Worm (Caenorhabditis elegans) whole organism, L4 larva: ENCODE data around the gene szy-2.

Experiments used
- D1046.2 ChIP-seq: fragments of 200-800 bp; sonication (Bioruptor generic); IDR thresholded peaks from 2 replicates; pipeline ENCODE4 v1.3.6; 2022; ENCODE audit warnings: missing genetic modification characterization, missing compliant biosample characterization
- F26F4.8 ChIP-seq: fragments of 200-800 bp; sonication (Bioruptor generic); conservative IDR thresholded peaks from 2 replicates; pipeline ENCODE4 v1.3.6; 2022; ENCODE audit warnings: missing genetic modification characterization, missing compliant biosample characterization
- F37D6.2 ChIP-seq: sonication (generic microtip); optimal IDR thresholded peaks from 2 replicates; lab custom pipeline; 2016; ENCODE audit warnings: mild to moderate bottlenecking, missing genetic modification characterization, missing compliant biosample characterization
- R02D3.7 ChIP-seq: fragments of 150-350 bp; sonication (generic microtip); optimal IDR thresholded peaks from 3 replicates; lab custom pipeline; 2014; ENCODE audit warnings: missing biosample characterization, missing genetic modification characterization
- T20F7.1 ChIP-seq: fragments of 200-800 bp; sonication (Bioruptor generic); optimal IDR thresholded peaks from 2 replicates; lab custom pipeline; 2018; ENCODE audit warnings: mild to moderate bottlenecking, missing genetic modification characterization, missing compliant biosample characterization
- Y48G9A.11 ChIP-seq: fragments of 200-800 bp; sonication (Bioruptor generic); IDR thresholded peaks from 2 replicates; pipeline ENCODE4 v1.3.6; 2022; ENCODE audit warnings: missing genetic modification reagents, missing genetic modification characterization, missing compliant biosample characterization
- ZK337.2 ChIP-seq: fragments of 200-800 bp; sonication (Bioruptor generic); IDR thresholded peaks from 2 replicates; pipeline ENCODE4 v1.3.6; 2022; ENCODE audit warnings: missing genetic modification reagents, missing genetic modification characterization, missing compliant biosample characterization
- aly-2 ChIP-seq: sonication (generic microtip); optimal IDR thresholded peaks from 2 replicates; lab custom pipeline; 2018; ENCODE audit warnings: missing biosample characterization, missing genetic modification characterization
- arid-1 ChIP-seq: fragments of 200-800 bp; sonication (Bioruptor generic); conservative IDR thresholded peaks from 2 replicates; pipeline ENCODE4 v1.3.6; 2022; ENCODE audit warnings: missing genetic modification reagents, missing genetic modification characterization, missing compliant biosample characterization
- attf-4 ChIP-seq: sonication (generic microtip); optimal IDR thresholded peaks from 3 replicates; lab custom pipeline; 2017; ENCODE audit warnings: missing biosample characterization, missing genetic modification characterization
- ceh-28 ChIP-seq: fragments of 150-350 bp; optimal IDR thresholded peaks from 2 replicates; lab custom pipeline; 2014; ENCODE audit warnings: missing biosample characterization, missing genetic modification reagents, missing genetic modification characterization
- ceh-32 ChIP-seq: sonication (generic microtip); optimal IDR thresholded peaks from 2 replicates; lab custom pipeline; 2016; ENCODE audit warnings: mild to moderate bottlenecking, missing genetic modification characterization, missing compliant biosample characterization; ENCODE audit not compliant: poor library complexity
- ces-1 ChIP-seq: fragments of 150-350 bp; sonication (generic microtip); optimal IDR thresholded peaks from 4 replicates; lab custom pipeline; 2014; ENCODE audit warnings: missing biosample characterization, missing genetic modification reagents, missing genetic modification characterization
- cey-2 ChIP-seq: sonication (generic microtip); optimal IDR thresholded peaks from 3 replicates; lab custom pipeline; 2017; ENCODE audit warnings: missing genetic modification characterization, mild to moderate bottlenecking, missing compliant biosample characterization, antibody characterized with exemption, borderline replicate concordance; ENCODE audit not compliant: insufficient read depth
- ctbp-1 ChIP-seq: fragments of 200-800 bp; sonication (Bioruptor generic); IDR thresholded peaks from 2 replicates; pipeline ENCODE4 v1.3.6; 2022; ENCODE audit warnings: missing genetic modification reagents, missing genetic modification characterization, missing compliant biosample characterization
- dmd-6 ChIP-seq: fragments of 200-800 bp; sonication (Bioruptor generic); IDR thresholded peaks from 2 replicates; pipeline ENCODE4 v1.3.6; 2022; ENCODE audit warnings: missing genetic modification reagents, missing genetic modification characterization, missing compliant biosample characterization
- duxl-1 ChIP-seq: sonication (generic microtip); optimal IDR thresholded peaks from 2 replicates; lab custom pipeline; 2016; ENCODE audit warnings: mild to moderate bottlenecking, missing genetic modification characterization, moderate library complexity, missing compliant biosample characterization; ENCODE audit not compliant: poor library complexity
- dve-1 ChIP-seq: sonication (generic microtip); optimal IDR thresholded peaks from 2 replicates; lab custom pipeline; 2017; ENCODE audit warnings: antibody characterized with exemption, mild to moderate bottlenecking, missing genetic modification characterization, missing compliant biosample characterization; ENCODE audit not compliant: insufficient read depth
- egl-43 ChIP-seq: fragments of 200-800 bp; sonication (Bioruptor generic); IDR thresholded peaks from 2 replicates; pipeline ENCODE4 v1.3.6; 2022; ENCODE audit warnings: missing genetic modification reagents, missing genetic modification characterization, missing compliant biosample characterization
- fkh-10 ChIP-seq: fragments of 150-350 bp; optimal IDR thresholded peaks from 2 replicates; lab custom pipeline; 2014; ENCODE audit warnings: missing biosample characterization, missing genetic modification reagents, missing genetic modification characterization
- fos-1 ChIP-seq: fragments of 150-350 bp; optimal IDR thresholded peaks from 2 replicates; lab custom pipeline; 2014; ENCODE audit warnings: missing biosample characterization, missing genetic modification characterization
- gei-8 ChIP-seq: fragments of 200-800 bp; sonication (Bioruptor generic); optimal IDR thresholded peaks from 2 replicates; lab custom pipeline; 2018; ENCODE audit warnings: mild to moderate bottlenecking, missing genetic modification characterization, missing compliant biosample characterization
- hif-1 ChIP-seq, 2 experiments: sonication (generic microtip); optimal IDR thresholded peaks; 2 replicates each; lab custom pipeline; 2016 to 2017; ENCODE audit warnings: missing compliant biosample characterization in 2 of 2, missing genetic modification characterization in 2 of 2, missing genetic modification reagents in 2 of 2, missing genotype in 2 of 2, mild to moderate bottlenecking in 1 of 2
- hmg-1.1 ChIP-seq: fragments of 200-800 bp; sonication (Bioruptor generic); IDR thresholded peaks from 2 replicates; pipeline ENCODE4 v1.3.6; 2022; ENCODE audit warnings: missing genetic modification reagents, missing genetic modification characterization, missing compliant biosample characterization
- jun-1 ChIP-seq: fragments of 150-350 bp; optimal IDR thresholded peaks from 2 replicates; lab custom pipeline; 2014; ENCODE audit warnings: missing biosample characterization, missing genetic modification reagents, missing genetic modification characterization
- lin-13 ChIP-seq: fragments of 150-350 bp; optimal IDR thresholded peaks from 2 replicates; lab custom pipeline; 2014; ENCODE audit warnings: missing biosample characterization, missing genetic modification reagents, missing genetic modification characterization
- lir-3 ChIP-seq: sonication (generic microtip); optimal IDR thresholded peaks from 2 replicates; lab custom pipeline; 2016; ENCODE audit warnings: mild to moderate bottlenecking, missing genetic modification characterization, missing compliant biosample characterization
- lsy-2 ChIP-seq, 2 experiments: fragments of 150-350 bp in 1 of 2; sonication (generic microtip) in 1 of 2; optimal IDR thresholded peaks; 2 replicates each; lab custom pipeline; 2014 to 2017; ENCODE audit warnings: missing biosample characterization in 2 of 2, missing genetic modification characterization in 2 of 2
- madf-9 ChIP-seq: fragments of 200-800 bp; sonication (Bioruptor generic); conservative IDR thresholded peaks from 2 replicates; pipeline ENCODE4 v1.3.6; 2022; ENCODE audit warnings: missing genetic modification reagents, missing genetic modification characterization, missing compliant biosample characterization
- mdl-1 ChIP-seq, 2 experiments: fragments of 150-350 bp in 1 of 2; sonication (generic microtip) in 1 of 2; optimal IDR thresholded peaks; 2 replicates each; lab custom pipeline; 2014 to 2017; ENCODE audit warnings: missing biosample characterization in 2 of 2, missing genetic modification characterization in 2 of 2
- mdt-29 ChIP-seq: fragments of 200-800 bp; sonication (Bioruptor generic); IDR thresholded peaks from 2 replicates; pipeline ENCODE4 v1.3.6; 2022; ENCODE audit warnings: missing genetic modification reagents, missing genetic modification characterization, missing compliant biosample characterization
- mxl-3 ChIP-seq: fragments of 200-800 bp; sonication (Bioruptor generic); optimal IDR thresholded peaks from 2 replicates; lab custom pipeline; 2018; ENCODE audit warnings: mild to moderate bottlenecking, missing genetic modification characterization, missing compliant biosample characterization
- nhr-111 ChIP-seq: fragments of 200-800 bp; sonication (Bioruptor generic); optimal IDR thresholded peaks from 2 replicates; lab custom pipeline; 2018; ENCODE audit warnings: mild to moderate bottlenecking, missing genetic modification characterization, missing compliant biosample characterization
- nhr-237 ChIP-seq: sonication (generic microtip); optimal IDR thresholded peaks from 2 replicates; lab custom pipeline; 2017; ENCODE audit warnings: missing biosample characterization, missing genetic modification characterization
- nhr-25 ChIP-seq: sonication (generic microtip); optimal IDR thresholded peaks from 2 replicates; lab custom pipeline; 2017; ENCODE audit warnings: missing genetic modification characterization, mild to moderate bottlenecking, missing compliant biosample characterization, antibody characterized with exemption, moderate library complexity, borderline replicate concordance; ENCODE audit not compliant: insufficient read depth
- nhr-28 ChIP-seq: fragments of 150-350 bp; optimal IDR thresholded peaks from 2 replicates; lab custom pipeline; 2014; ENCODE audit warnings: missing biosample characterization, missing genetic modification characterization
- nhr-41 ChIP-seq: fragments of 200-800 bp; sonication (Bioruptor generic); IDR thresholded peaks from 2 replicates; pipeline ENCODE4 v1.3.6; 2022; ENCODE audit warnings: missing genetic modification reagents, missing genetic modification characterization, missing compliant biosample characterization
- nhr-48 ChIP-seq: sonication (generic microtip); optimal IDR thresholded peaks from 2 replicates; lab custom pipeline; 2016; ENCODE audit warnings: mild to moderate bottlenecking, missing genetic modification characterization, missing compliant biosample characterization
- nhr-77 ChIP-seq: fragments of 150-350 bp; optimal IDR thresholded peaks from 2 replicates; lab custom pipeline; 2014; ENCODE audit warnings: missing biosample characterization, missing genetic modification characterization
- php-3 ChIP-seq: fragments of 200-800 bp; sonication (Bioruptor generic); IDR thresholded peaks from 2 replicates; pipeline ENCODE4 v1.3.6; 2022; ENCODE audit warnings: missing genetic modification reagents, missing genetic modification characterization, missing compliant biosample characterization
- rbr-2 ChIP-seq: sonication (generic microtip); optimal IDR thresholded peaks from 2 replicates; lab custom pipeline; 2016; ENCODE audit warnings: missing genotype, missing genetic modification characterization, missing compliant biosample characterization
- saeg-2 ChIP-seq: fragments of 200-800 bp; sonication (Bioruptor generic); IDR thresholded peaks from 2 replicates; pipeline ENCODE4 v1.3.6; 2022; ENCODE audit warnings: missing genetic modification reagents, missing genetic modification characterization, missing compliant biosample characterization
- sdz-12 ChIP-seq: fragments of 200-800 bp; sonication (Bioruptor generic); optimal IDR thresholded peaks from 2 replicates; lab custom pipeline; 2018; ENCODE audit warnings: mild to moderate bottlenecking, missing genetic modification characterization, missing compliant biosample characterization
- skn-1 ChIP-seq: fragments of 150-350 bp; optimal IDR thresholded peaks from 2 replicates; lab custom pipeline; 2014; ENCODE audit warnings: missing biosample characterization, missing genetic modification characterization
- tra-1 ChIP-seq: fragments of 200-800 bp; sonication (Bioruptor generic); IDR thresholded peaks from 2 replicates; pipeline ENCODE4 v1.3.6; 2022; ENCODE audit warnings: missing genetic modification reagents, missing genetic modification characterization, missing compliant biosample characterization
- unc-130 ChIP-seq: sonication (generic microtip); optimal IDR thresholded peaks from 2 replicates; lab custom pipeline; 2016; ENCODE audit warnings: missing genetic modification reagents, missing genetic modification characterization, missing compliant biosample characterization
- unc-39 ChIP-seq: sonication (generic microtip); optimal IDR thresholded peaks from 2 replicates; lab custom pipeline; 2017; ENCODE audit warnings: missing biosample characterization, missing genetic modification characterization
- vab-7 ChIP-seq: fragments of 200-800 bp; sonication (Bioruptor generic); IDR thresholded peaks from 2 replicates; pipeline ENCODE4 v1.3.6; 2022; ENCODE audit warnings: missing genetic modification reagents, missing genetic modification characterization, missing compliant biosample characterization
- zfp-3 ChIP-seq: fragments of 200-800 bp; sonication (Bioruptor generic); conservative IDR thresholded peaks from 2 replicates; pipeline ENCODE4 v1.3.6; 2022; ENCODE audit warnings: missing genetic modification reagents, missing genetic modification characterization, missing compliant biosample characterization
- zip-2 ChIP-seq: fragments of 150-350 bp; optimal IDR thresholded peaks from 2 replicates; lab custom pipeline; 2014; ENCODE audit warnings: missing biosample characterization, missing genetic modification characterization
- ztf-7 ChIP-seq: fragments of 150-350 bp; optimal IDR thresholded peaks from 2 replicates; lab custom pipeline; 2014; ENCODE audit warnings: missing biosample characterization, missing genetic modification characterization

The szy-2 gene

DNA sequence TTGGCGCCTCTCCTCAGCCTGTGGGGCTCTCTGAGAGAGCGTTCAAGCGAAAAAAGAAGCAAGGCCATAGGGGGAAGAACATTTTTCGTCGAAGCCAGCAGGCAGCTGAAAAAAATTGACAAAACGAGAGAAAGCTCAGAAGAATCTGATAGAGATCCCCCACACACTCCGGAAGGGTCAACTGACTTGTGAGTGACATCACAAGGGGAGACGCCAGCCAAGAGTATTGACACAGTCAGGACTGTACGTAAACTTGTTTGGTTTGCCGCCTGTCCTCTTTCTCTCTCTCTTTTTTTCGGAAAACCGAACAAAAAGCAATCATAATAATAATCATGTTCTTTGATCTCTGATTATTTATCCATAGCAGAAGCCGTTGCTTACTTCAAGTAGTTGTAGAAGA is 1.8 kb upstream of the szy-2 start (continued):
- TF ChIP-seq sdz-12 (GFP tag; lab: Kevin White, UChicago): no peak
- TF ChIP-seq php-3: no peak
- no peak for TF ChIP-seq T20F7.1 (GFP tag; lab: Kevin White, UChicago)
- TF ChIP-seq arid-1 (GFP tag; lab: Robert Waterston, UW): no peak
- TF ChIP-seq ces-1 (GFP tag; lab: Kevin White, UChicago): peak; percentile 3
- TF ChIP-seq vab-7: no peak
- no peak for TF ChIP-seq mdt-29 (GFP tag; lab: Robert Waterston, UW)
- no peak for TF ChIP-seq lir-3 (tag; lab: Kevin White, UChicago)
- no peak for TF ChIP-seq fos-1 (tag; lab: Kevin White, UChicago)
- TF ChIP-seq nhr-25 (tag; lab: Kevin White, UChicago): no peak
- TF ChIP-seq nhr-48 (tag; lab: Kevin White, UChicago): no peak
- TF ChIP-seq aly-2 (tag; lab: Kevin White, UChicago): no peak
- TF ChIP-seq mdl-1 (tag; optimal IDR thresholded peaks at IDR 0.05; lab: Kevin White, UChicago): peak in 1 of 2 experiments; percentile 16
- 0 out of 2 replicates have a peak, but pooled peaks have one; percentile 13 for TF ChIP-seq dmd-6 (GFP tag; lab: Robert Waterston, UW)
- no peak for TF ChIP-seq ceh-28 (tag; lab: Kevin White, UChicago)
- no peak for TF ChIP-seq unc-39 (tag; lab: Kevin White, UChicago)
- TF ChIP-seq lin-13: no peak
- no peak for TF ChIP-seq ztf-7 (tag; lab: Kevin White, UChicago)
- TF ChIP-seq gei-8: no peak
- no peak for TF ChIP-seq ceh-32 (tag; lab: Kevin White, UChicago)
- no peak for TF ChIP-seq attf-4 (tag; lab: Kevin White, UChicago)
- no peak for TF ChIP-seq nhr-77 (tag; lab: Kevin White, UChicago)
- no peak for TF ChIP-seq zfp-3 (GFP tag; lab: Robert Waterston, UW)
- no peak for TF ChIP-seq zip-2
- TF ChIP-seq saeg-2 (GFP tag; lab: Robert Waterston, UW): no peak
- TF ChIP-seq unc-130 (GFP tag; lab: Kevin White, UChicago): no peak
- no peak for TF ChIP-seq F26F4.8 (GFP tag; lab: Robert Waterston, UW)
- no peak for TF ChIP-seq jun-1 (tag; lab: Kevin White, UChicago)
- TF ChIP-seq R02D3.7 (tag; lab: Kevin White, UChicago): no peak
- no peak for TF ChIP-seq nhr-111 (GFP tag; lab: Kevin White, UChicago)
- TF ChIP-seq rbr-2 (tag; lab: Kevin White, UChicago): peak; percentile 13
- no peak for TF ChIP-seq nhr-237 (tag; lab: Kevin White, UChicago)
- TF ChIP-seq duxl-1 (tag; lab: Kevin White, UChicago): no peak
- TF ChIP-seq egl-43: no peak
- no peak for TF ChIP-seq hmg-1.1 (GFP tag; lab: Robert Waterston, UW)
- no peak for TF ChIP-seq nhr-41 (GFP tag; lab: Robert Waterston, UW)
- TF ChIP-seq lsy-2 (tag; optimal IDR thresholded peaks at IDR 0.05; lab: Kevin White, UChicago): no peak
- no peak for TF ChIP-seq ctbp-1 (GFP tag; lab: Robert Waterston, UW)
- no peak for TF ChIP-seq tra-1 (GFP tag; lab: Robert Waterston, UW)
- TF ChIP-seq skn-1 (tag; lab: Kevin White, UChicago): no peak
- TF ChIP-seq cey-2 (tag; lab: Kevin White, UChicago): no peak
- peak; percentile 25 for TF ChIP-seq nhr-28 (tag; lab: Kevin White, UChicago)
- peak; percentile 24 for TF ChIP-seq mxl-3 (GFP tag; lab: Kevin White, UChicago)
- TF ChIP-seq fkh-10 (GFP tag; lab: Kevin White, UChicago): peak; percentile 37
- peak; percentile 36 for TF ChIP-seq dve-1 (tag; lab: Kevin White, UChicago)
- no peak for TF ChIP-seq F37D6.2 (tag; lab: Kevin White, UChicago)
- no peak for TF ChIP-seq Y48G9A.11 (GFP tag; lab: Robert Waterston, UW)
- TF ChIP-seq D1046.2 (GFP tag; lab: Robert Waterston, UW): no peak
- TF ChIP-seq madf-9 (GFP tag; lab: Robert Waterston, UW): no peak
- no peak for TF ChIP-seq hif-1 (tag; optimal IDR thresholded peaks at IDR 0.05; lab: Kevin White, UChicago)
- TF ChIP-seq ZK337.2 (GFP tag; lab: Robert Waterston, UW): no peak
